Worm (Caenorhabditis elegans) whole organism, early embryonic: ENCODE results near the gene F59D12.5.

Source experiments
- B0310.2 ChIP-seq: sonication (generic microtip); optimal IDR thresholded peaks from 2 replicates; lab custom pipeline; 2016; ENCODE audit warnings: mild to moderate bottlenecking, missing genetic modification characterization, missing compliant biosample characterization
- F13C5.2 ChIP-seq: sonication (generic microtip); optimal IDR thresholded peaks from 2 replicates; lab custom pipeline; 2017; ENCODE audit warnings: mild to moderate bottlenecking, missing genetic modification characterization, inconsistent platforms, missing compliant biosample characterization
- aly-1 ChIP-seq: sonication (generic microtip); optimal IDR thresholded peaks from 2 replicates; lab custom pipeline; 2016; ENCODE audit warnings: missing genetic modification characterization, missing compliant biosample characterization
- ama-1 ChIP-seq: fragments of 150-350 bp; optimal IDR thresholded peaks from 2 replicates; lab custom pipeline; 2014
- ceh-13 ChIP-seq: fragments of 200-800 bp; sonication (Bioruptor generic); optimal IDR thresholded peaks from 2 replicates; lab custom pipeline; 2018; ENCODE audit warnings: mild to moderate bottlenecking, missing genetic modification characterization, missing compliant biosample characterization
- ceh-36 ChIP-seq: sonication (generic microtip); optimal IDR thresholded peaks from 2 replicates; lab custom pipeline; 2016; ENCODE audit warnings: missing genetic modification characterization, inconsistent platforms, missing compliant biosample characterization
- ets-7 ChIP-seq: sonication (generic microtip); optimal IDR thresholded peaks from 2 replicates; lab custom pipeline; 2016; ENCODE audit warnings: missing genotype, missing genetic modification characterization, missing compliant biosample characterization
- flt-1 ChIP-seq: fragments of 200-800 bp; sonication (Bioruptor generic); IDR thresholded peaks from 2 replicates; pipeline ENCODE4 v1.3.6; 2022; ENCODE audit warnings: missing genetic modification characterization, missing compliant biosample characterization
- hmbx-1 ChIP-seq: sonication (generic microtip); optimal IDR thresholded peaks from 2 replicates; lab custom pipeline; 2016; ENCODE audit warnings: mild to moderate bottlenecking, missing genetic modification characterization, missing compliant biosample characterization
- hmg-4 ChIP-seq: fragments of 200-800 bp; sonication (Bioruptor generic); optimal IDR thresholded peaks from 2 replicates; lab custom pipeline; 2018; ENCODE audit warnings: mild to moderate bottlenecking, missing genetic modification characterization, missing compliant biosample characterization
- hnd-1 ChIP-seq: sonication (generic microtip); optimal IDR thresholded peaks from 2 replicates; lab custom pipeline; 2016; ENCODE audit warnings: missing genetic modification characterization, missing compliant biosample characterization
- pes-1 ChIP-seq: fragments of 200-800 bp; sonication (Bioruptor generic); IDR thresholded peaks from 2 replicates; pipeline ENCODE4 v1.3.6; 2022; ENCODE audit warnings: missing genetic modification reagents, missing genetic modification characterization, missing compliant biosample characterization
- scrt-1 ChIP-seq: fragments of 200-800 bp; sonication (Bioruptor generic); IDR thresholded peaks from 2 replicates; pipeline ENCODE4 v1.3.6; 2022; ENCODE audit warnings: missing genetic modification characterization, missing compliant biosample characterization
- sea-1 ChIP-seq: fragments of 200-800 bp; sonication (Bioruptor generic); conservative IDR thresholded peaks from 2 replicates; pipeline ENCODE4 v1.3.6; 2022; ENCODE audit warnings: missing genetic modification characterization, missing compliant biosample characterization
- tbx-11 ChIP-seq: fragments of 200-800 bp; sonication (Bioruptor generic); IDR thresholded peaks from 2 replicates; pipeline ENCODE4 v1.3.6; 2022; ENCODE audit warnings: missing genetic modification characterization, missing compliant biosample characterization
- tbx-37 ChIP-seq: fragments of 200-800 bp; sonication (Bioruptor generic); conservative IDR thresholded peaks from 2 replicates; pipeline ENCODE4 v1.3.6; 2022; ENCODE audit warnings: missing genetic modification reagents, missing genetic modification characterization, missing compliant biosample characterization
- tra-4 ChIP-seq: sonication (generic microtip); optimal IDR thresholded peaks from 2 replicates; lab custom pipeline; 2017; ENCODE audit warnings: missing genetic modification characterization, missing compliant biosample characterization

F59D12.5 gene

ce11 chrX:15620200-15620599 is 27.0 kb downstream of the F59D12.5 start, which contains the start of gene K09E9.1:
K09E9.1 (plus strand) TSS chrX:15620500.
- TF ChIP-seq B0310.2 (tag; lab: Kevin White, UChicago), result no peak
- TF ChIP-seq aly-1, result no peak
- no peak for TF ChIP-seq hnd-1 (tag; lab: Kevin White, UChicago)
- TF ChIP-seq tbx-37 (GFP tag; lab: Robert Waterston, UW), result no peak
- TF ChIP-seq pes-1 (GFP tag; lab: Robert Waterston, UW), result no peak

- TF ChIP-seq pes-1 (GFP tag; lab: Robert Waterston, UW) (peak; percentile 62), flt-1 (GFP tag; lab: Robert Waterston, UW) (no peak), ets-7 (no peak), tra-4 (tag; lab: Kevin White, UChicago) (no peak), B0310.2 (tag; lab: Kevin White, UChicago) (no peak), aly-1 (no peak), hmg-4 (GFP tag; lab: Kevin White, UChicago) (peak; percentile 30)
Observed at ce11 chrX:15619273-15619672, 27.9 kb downstream of the F59D12.5 start.

ce11 chrX:15617168-15617567 is 30.0 kb downstream of the F59D12.5 start:
- TF ChIP-seq B0310.2 (tag; lab: Kevin White, UChicago), result no peak
- TF ChIP-seq tbx-37 (GFP tag; lab: Robert Waterston, UW), result no peak
- no peak for TF ChIP-seq hnd-1 (tag; lab: Kevin White, UChicago)
- no peak for TF ChIP-seq ama-1 (lab: Kevin White, UChicago)
- TF ChIP-seq aly-1, result no peak
- TF ChIP-seq tbx-11 (GFP tag; lab: Robert Waterston, UW), result no peak
- TF ChIP-seq tra-4 (tag; lab: Kevin White, UChicago), result no peak
- no peak for TF ChIP-seq scrt-1 (GFP tag; lab: Robert Waterston, UW)
- TF ChIP-seq sea-1 (GFP tag; lab: Robert Waterston, UW), result no peak
- no peak for TF ChIP-seq hmbx-1 (tag; lab: Kevin White, UChicago)
- no peak for TF ChIP-seq flt-1 (GFP tag; lab: Robert Waterston, UW)
- no peak for TF ChIP-seq ceh-13 (GFP tag; lab: Kevin White, UChicago)

- TF ChIP-seq F13C5.2, result peak; percentile 26
- no peak for TF ChIP-seq aly-1
Observed at ce11 chrX:15616443-15616842, 30.7 kb downstream of the F59D12.5 start, which contains the start of gene ergi-3. ergi-3 (minus strand) TSS chrX:15616753.

ce11 chrX:15613745-15614229 is 33.4 kb downstream of the F59D12.5 start, which contains the start of gene K09E9.3:
K09E9.3 (minus strand) TSS chrX:15613795.
- TF ChIP-seq pes-1 (GFP tag; lab: Robert Waterston, UW) (0 out of 2 replicates have a peak, but pooled peaks have one; percentile 3), F13C5.2 (peak; percentile 50), tra-4 (tag; lab: Kevin White, UChicago) (no peak), aly-1 (peak; percentile 31)

- no peak for TF ChIP-seq ets-7
- TF ChIP-seq tra-4 (tag; lab: Kevin White, UChicago), result no peak
- no peak for TF ChIP-seq hnd-1 (tag; lab: Kevin White, UChicago)
- TF ChIP-seq tbx-37 (GFP tag; lab: Robert Waterston, UW), result no peak
- no peak for TF ChIP-seq aly-1
- TF ChIP-seq scrt-1 (GFP tag; lab: Robert Waterston, UW), result no peak
- no peak for TF ChIP-seq pes-1 (GFP tag; lab: Robert Waterston, UW)
- no peak for TF ChIP-seq F13C5.2
- TF ChIP-seq hmg-4 (GFP tag; lab: Kevin White, UChicago), result no peak
Observed at ce11 chrX:15610527-15611091, 36.6 kb downstream of the F59D12.5 start.

ce11 chrX:15609698-15610097 is 37.5 kb downstream of the F59D12.5 start:
- TF ChIP-seq tbx-37 (GFP tag; lab: Robert Waterston, UW) (no peak), pes-1 (GFP tag; lab: Robert Waterston, UW) (no peak), hmbx-1 (tag; lab: Kevin White, UChicago) (no peak), sea-1 (GFP tag; lab: Robert Waterston, UW) (no peak), hnd-1 (tag; lab: Kevin White, UChicago) (no peak), aly-1 (no peak), ceh-36 (tag; lab: Kevin White, UChicago) (no peak), B0310.2 (tag; lab: Kevin White, UChicago) (no peak), F13C5.2 (no peak), hmg-4 (GFP tag; lab: Kevin White, UChicago) (no peak), scrt-1 (GFP tag; lab: Robert Waterston, UW) (no peak), tra-4 (tag; lab: Kevin White, UChicago) (no peak), ets-7 (no peak), ceh-13 (GFP tag; lab: Kevin White, UChicago) (no peak), flt-1 (GFP tag; lab: Robert Waterston, UW) (no peak), tbx-11 (GFP tag; lab: Robert Waterston, UW) (no peak)

ce11 chrX:15608593-15608992 is 38.6 kb downstream of the F59D12.5 start:
- no peak for TF ChIP-seq hnd-1 (tag; lab: Kevin White, UChicago)
- no peak for TF ChIP-seq B0310.2 (tag; lab: Kevin White, UChicago)
